Worm (Caenorhabditis elegans) whole organism, mixed stage, embryonic: ENCODE data around the gene srg-10.

ENCODE experiments used
- ces-1 ChIP-seq: fragments of 150-350 bp; optimal IDR thresholded peaks from 2 replicates; lab custom pipeline; 2014; ENCODE audit warnings: missing biosample characterization, missing genetic modification reagents, missing genetic modification characterization
- elt-1 ChIP-seq: sonication (generic microtip); optimal IDR thresholded peaks from 2 replicates; lab custom pipeline; 2017; ENCODE audit warnings: missing genetic modification characterization, mild to moderate bottlenecking, missing compliant biosample characterization, antibody characterized with exemption, moderate library complexity, borderline replicate concordance; ENCODE audit not compliant: insufficient read depth
- elt-3 ChIP-seq: fragments of 150-350 bp; optimal IDR thresholded peaks from 2 replicates; lab custom pipeline; 2014; ENCODE audit warnings: missing biosample characterization, missing genetic modification characterization
- lin-13 ChIP-seq: fragments of 150-350 bp; optimal IDR thresholded peaks from 2 replicates; lab custom pipeline; 2014; ENCODE audit warnings: missing biosample characterization, missing genetic modification characterization
- mep-1 ChIP-seq: fragments of 150-350 bp; optimal IDR thresholded peaks from 2 replicates; lab custom pipeline; 2017; ENCODE audit warnings: missing biosample characterization, missing genetic modification reagents, missing genetic modification characterization, inconsistent platforms
- nhr-237 ChIP-seq: fragments of 150-350 bp; optimal IDR thresholded peaks from 2 replicates; lab custom pipeline; 2014; ENCODE audit warnings: missing biosample characterization, missing genetic modification characterization
- pha-4 ChIP-seq: fragments of 150-350 bp; optimal IDR thresholded peaks from 2 replicates; lab custom pipeline; 2018; ENCODE audit warnings: missing biosample characterization, missing genetic modification reagents, missing genetic modification characterization
- snpc-4 ChIP-seq: fragments of 150-350 bp; optimal IDR thresholded peaks from 2 replicates; lab custom pipeline; 2014; ENCODE audit warnings: missing biosample characterization, missing genetic modification characterization
- unc-62 ChIP-seq: fragments of 150-350 bp; optimal IDR thresholded peaks from 2 replicates; lab custom pipeline; 2014; ENCODE audit warnings: missing biosample characterization, missing genetic modification reagents, missing genetic modification characterization

- TF ChIP-seq snpc-4 (tag; lab: Kevin White, UChicago): no peak
- TF ChIP-seq nhr-237 (tag; lab: Kevin White, UChicago): peak; percentile 67
- peak; percentile 33 for TF ChIP-seq unc-62 (GFP tag; lab: Kevin White, UChicago)
- peak; percentile 92 for TF ChIP-seq ces-1 (GFP tag; lab: Kevin White, UChicago)
- no peak for TF ChIP-seq elt-3
- no peak for TF ChIP-seq elt-1 (tag; lab: Kevin White, UChicago)
- no peak for TF ChIP-seq pha-4 (tag; lab: Kevin White, UChicago)
- no peak for TF ChIP-seq lin-13 (tag; lab: Kevin White, UChicago)
- peak; percentile 69 for TF ChIP-seq mep-1 (tag; lab: Kevin White, UChicago)
These were observed 44.2 kb downstream of the srg-10 start, which contains the start of gene acy-1 for ce11 chrIII:4721750-4722149.
